Worm (Caenorhabditis elegans): ENCODE data around the gene scd-1.

scd-1 gene

ce11 chrX:12518982-12519381 lies 6.6 kb downstream of the scd-1 start (continued):
- no peak for TF ChIP-seq daf-19 (GFP tag; conservative IDR thresholded peaks at IDR 0.05)
- TF ChIP-seq pha-4 (GFP tag; IDR thresholded peaks at IDR 0.05): no peak
- peak; percentile 33 for TF ChIP-seq pha-4 (tag; optimal IDR thresholded peaks at IDR 0.05)
- TF ChIP-seq zfp-3 (GFP tag; conservative IDR thresholded peaks at IDR 0.05): no peak
- TF ChIP-seq T26A8.4 (GFP tag; IDR thresholded peaks at IDR 0.05): no peak

- TF ChIP-seq ces-1 (GFP tag; optimal IDR thresholded peaks at IDR 0.05) (no peak), ctbp-1 (GFP tag; IDR thresholded peaks at IDR 0.05) (no peak), nhr-42 (GFP tag; IDR thresholded peaks at IDR 0.05) (no peak), lin-13 (GFP tag; optimal IDR thresholded peaks at IDR 0.05) (no peak), hlh-30 (tag; optimal IDR thresholded peaks at IDR 0.05; ENCODE audit: insufficient read depth) (peak; percentile 10), lin-1 (GFP tag; IDR thresholded peaks at IDR 0.05) (peak; percentile 76; the same call in 1 of the 2 replicates), unc-130 (GFP tag; optimal IDR thresholded peaks at IDR 0.05) (no peak), ztf-11 (tag; optimal IDR thresholded peaks at IDR 0.05) (no peak), nhr-48 (tag; optimal IDR thresholded peaks at IDR 0.05) (peak; percentile 9), nhr-28 (tag; optimal IDR thresholded peaks at IDR 0.05) (peak; percentile 96), madf-9 (GFP tag; conservative IDR thresholded peaks at IDR 0.05) (no peak), F26F4.8 (GFP tag; conservative IDR thresholded peaks at IDR 0.05) (no peak), dmd-6 (GFP tag; IDR thresholded peaks at IDR 0.05) (peak; percentile 90), T20F7.1 (GFP tag; optimal IDR thresholded peaks at IDR 0.05) (no peak), aly-2 (tag; optimal IDR thresholded peaks at IDR 0.05) (no peak), attf-4 (tag; optimal IDR thresholded peaks at IDR 0.05) (no peak), php-3 (GFP tag; IDR thresholded peaks at IDR 0.05) (peak; percentile 76), duxl-1 (tag; optimal IDR thresholded peaks at IDR 0.05; ENCODE audit: poor library complexity) (no peak), dpl-1 (GFP tag; optimal IDR thresholded peaks at IDR 0.05) (no peak), hlh-11 (tag; optimal IDR thresholded peaks at IDR 0.05) (peak; percentile 62), mes-2 (tag; optimal IDR thresholded peaks at IDR 0.05; ENCODE audit: poor library complexity, severe bottlenecking) (peak; percentile 16), ceh-44 (GFP tag; IDR thresholded peaks at IDR 0.05) (no peak), ceh-82 (tag; optimal IDR thresholded peaks at IDR 0.05) (no peak), cey-2 (tag; optimal IDR thresholded peaks at IDR 0.05; ENCODE audit: borderline replicate concordance, insufficient read depth) (no peak), F10B5.3 (tag; optimal IDR thresholded peaks at IDR 0.05) (no peak), daf-12 (tag; optimal IDR thresholded peaks at IDR 0.05) (no peak), saeg-2 (GFP tag; IDR thresholded peaks at IDR 0.05) (0 out of 2 replicates have a peak, but pooled peaks have one; percentile 47), lin-15B (tag; optimal IDR thresholded peaks at IDR 0.05) (no peak), mxl-3 (GFP tag; optimal IDR thresholded peaks at IDR 0.05) (peak; percentile 26), zip-11 (GFP tag; IDR thresholded peaks at IDR 0.05) (no peak), ceh-62 (tag; optimal IDR thresholded peaks at IDR 0.05) (no peak), nhr-11 (tag; optimal IDR thresholded peaks at IDR 0.05) (no peak), daf-16 (GFP tag; optimal IDR thresholded peaks at IDR 0.05) (no peak), daf-16 (tag; optimal IDR thresholded peaks at IDR 0.05) (peak; percentile 93), set-16 (GFP tag; IDR thresholded peaks at IDR 0.05) (no peak), dmd-9 (GFP tag; IDR thresholded peaks at IDR 0.05) (no peak), nhr-102 (tag; optimal IDR thresholded peaks at IDR 0.05) (peak; percentile 72), mdt-29 (GFP tag; IDR thresholded peaks at IDR 0.05) (0 out of 2 replicates have a peak, but pooled peaks have one; percentile 60), mxl-2 (GFP tag; conservative IDR thresholded peaks at IDR 0.05) (no peak), pqm-1 (tag; optimal IDR thresholded peaks at IDR 0.05) (peak; percentile 85), dve-1 (tag; optimal IDR thresholded peaks at IDR 0.05; ENCODE audit: insufficient read depth) (peak; percentile 81), nhr-77 (tag; optimal IDR thresholded peaks at IDR 0.05) (peak; percentile 13), ceh-32 (tag; optimal IDR thresholded peaks at IDR 0.05; ENCODE audit: poor library complexity) (no peak), hif-1 (tag; optimal IDR thresholded peaks at IDR 0.05) (peak in 1 of 2 experiments; percentile 47), gei-8 (GFP tag; optimal IDR thresholded peaks at IDR 0.05) (no peak)
These were observed 7.1 kb downstream of the scd-1 start for ce11 chrX:12518469-12518868.

All from whole organism, L4 larva.